Worm (Caenorhabditis elegans): ENCODE results near the gene R05H5.3.

- no peak for TF ChIP-seq zag-1 (tag; optimal IDR thresholded peaks at IDR 0.05)
- TF ChIP-seq ztf-4 (tag; optimal IDR thresholded peaks at IDR 0.05): no peak
- TF ChIP-seq unc-86 (tag; optimal IDR thresholded peaks at IDR 0.05): no peak
- TF ChIP-seq unc-62 (GFP tag; optimal IDR thresholded peaks at IDR 0.05): no peak
- no peak for TF ChIP-seq hlh-17 (GFP tag; optimal IDR thresholded peaks at IDR 0.05; ENCODE audit: borderline replicate concordance)
- TF ChIP-seq fos-1 (tag; optimal IDR thresholded peaks at IDR 0.05): no peak
- TF ChIP-seq mep-1 (tag; optimal IDR thresholded peaks at IDR 0.05): no peak
- TF ChIP-seq tbx-2 (tag; optimal IDR thresholded peaks at IDR 0.05): no peak
- no peak for TF ChIP-seq sox-4 (tag; optimal IDR thresholded peaks at IDR 0.05)
Measured at ce11 chrII:10234398-10234797, 37.0 kb downstream of the R05H5.3 start, which contains the start of gene ubxn-5.

All from whole organism, L1 larva.